Worm (Caenorhabditis elegans) whole organism, L1 larva: ENCODE measurements around the gene Y51H7C.41.

Experiments
- C04F5.9 ChIP-seq: sonication (generic microtip); optimal IDR thresholded peaks from 2 replicates; lab custom pipeline; 2016; ENCODE audit warnings: missing genetic modification characterization, missing compliant biosample characterization
- C34B4.2 ChIP-seq: sonication (generic microtip); optimal IDR thresholded peaks from 2 replicates; lab custom pipeline; 2017; ENCODE audit warnings: mild to moderate bottlenecking, missing genetic modification characterization, missing compliant biosample characterization
- F16B12.6 ChIP-seq: fragments of 150-350 bp; optimal IDR thresholded peaks from 2 replicates; lab custom pipeline; 2014; ENCODE audit warnings: missing biosample characterization, missing genetic modification characterization
- aha-1 ChIP-seq: fragments of 150-350 bp; optimal IDR thresholded peaks from 2 replicates; lab custom pipeline; 2014; ENCODE audit warnings: missing biosample characterization, missing genetic modification characterization
- aly-2 ChIP-seq: fragments of 150-350 bp; optimal IDR thresholded peaks from 2 replicates; lab custom pipeline; 2014; ENCODE audit warnings: missing biosample characterization, missing genetic modification characterization
- ama-1 ChIP-seq: fragments of 150-350 bp; optimal IDR thresholded peaks from 2 replicates; lab custom pipeline; 2014
- blmp-1 ChIP-seq: fragments of 150-350 bp; optimal IDR thresholded peaks from 2 replicates; lab custom pipeline; 2014; ENCODE audit warnings: missing biosample characterization, missing genetic modification characterization
- ceh-63 ChIP-seq: fragments of 200-800 bp; sonication (Bioruptor generic); optimal IDR thresholded peaks from 2 replicates; lab custom pipeline; 2018; ENCODE audit warnings: mild to moderate bottlenecking, missing genetic modification characterization, missing compliant biosample characterization
- ceh-8 ChIP-seq: fragments of 200-800 bp; sonication (Bioruptor generic); optimal IDR thresholded peaks from 2 replicates; lab custom pipeline; 2018; ENCODE audit warnings: mild to moderate bottlenecking, missing genetic modification characterization, moderate library complexity, missing compliant biosample characterization
- ceh-82 ChIP-seq, 3 experiments: fragments of 150-350 bp in 1 of 3; sonication (generic microtip) in 2 of 3; optimal IDR thresholded peaks; 2 replicates each; lab custom pipeline; 2014 to 2017; ENCODE audit warnings: missing biosample characterization in 3 of 3, missing genetic modification characterization in 3 of 3
- ceh-90 ChIP-seq: sonication (generic microtip); optimal IDR thresholded peaks from 2 replicates; lab custom pipeline; 2016; ENCODE audit warnings: missing genetic modification characterization, missing compliant biosample characterization
- ces-1 ChIP-seq: fragments of 150-350 bp; optimal IDR thresholded peaks from 2 replicates; lab custom pipeline; 2014; ENCODE audit warnings: missing biosample characterization, missing genetic modification reagents, missing genetic modification characterization
- dpl-1 ChIP-seq, 3 experiments: fragments of 150-350 bp in 2 of 3; sonication (generic microtip) in 1 of 3; optimal IDR thresholded peaks; 2 replicates each; lab custom pipeline; 2014 to 2017; ENCODE audit warnings: missing biosample characterization in 3 of 3, missing genetic modification characterization in 3 of 3, missing genetic modification reagents in 3 of 3
- fkh-4 ChIP-seq: sonication (generic microtip); optimal IDR thresholded peaks from 2 replicates; lab custom pipeline; 2016; ENCODE audit warnings: missing compliant biosample characterization, missing genetic modification characterization, borderline replicate concordance
- fkh-8 ChIP-seq: sonication (generic microtip); optimal IDR thresholded peaks from 2 replicates; lab custom pipeline; 2016; ENCODE audit warnings: mild to moderate bottlenecking, missing genetic modification characterization, missing compliant biosample characterization
- hlh-17 ChIP-seq: fragments of 200-800 bp; sonication (Bioruptor generic); optimal IDR thresholded peaks from 2 replicates; lab custom pipeline; 2018; ENCODE audit warnings: missing genetic modification characterization, mild to moderate bottlenecking, missing compliant biosample characterization, moderate library complexity, borderline replicate concordance
- hlh-4 ChIP-seq: sonication (generic microtip); optimal IDR thresholded peaks from 2 replicates; lab custom pipeline; 2016; ENCODE audit warnings: mild to moderate bottlenecking, missing genetic modification characterization, missing compliant biosample characterization
- irx-1 ChIP-seq: sonication (generic microtip); optimal IDR thresholded peaks from 2 replicates; lab custom pipeline; 2016; ENCODE audit warnings: missing genetic modification characterization, missing compliant biosample characterization
- isw-1 ChIP-seq: fragments of 200-800 bp; sonication (Bioruptor generic); IDR thresholded peaks from 2 replicates; pipeline ENCODE4 v1.3.6; 2022; ENCODE audit warnings: missing genetic modification characterization, missing compliant biosample characterization
- lin-13 ChIP-seq: fragments of 150-350 bp; optimal IDR thresholded peaks from 2 replicates; lab custom pipeline; 2014; ENCODE audit warnings: missing biosample characterization, missing genetic modification reagents, missing genetic modification characterization
- lin-35 ChIP-seq, 2 experiments: fragments of 150-350 bp; optimal IDR thresholded peaks; 2 replicates each; lab custom pipeline; 2014; ENCODE audit warnings: missing biosample characterization in 2 of 2, missing genetic modification characterization in 2 of 2, missing genetic modification reagents in 2 of 2
- lin-39 ChIP-seq: fragments of 150-350 bp; optimal IDR thresholded peaks from 2 replicates; lab custom pipeline; 2014; ENCODE audit warnings: missing biosample characterization, missing genetic modification reagents, missing genetic modification characterization
- lir-3 ChIP-seq: sonication (generic microtip); optimal IDR thresholded peaks from 2 replicates; lab custom pipeline; 2016; ENCODE audit warnings: mild to moderate bottlenecking, missing genetic modification characterization, moderate library complexity, missing compliant biosample characterization; ENCODE audit not compliant: poor library complexity
- mab-9 ChIP-seq: fragments of 200-800 bp; sonication (Bioruptor generic); IDR thresholded peaks from 2 replicates; pipeline ENCODE4 v1.3.6; 2022; ENCODE audit warnings: missing genetic modification reagents, missing genetic modification characterization, missing compliant biosample characterization
- mdl-1 ChIP-seq, 2 experiments: fragments of 150-350 bp; optimal IDR thresholded peaks; 2 replicates each; lab custom pipeline; 2014 to 2017; ENCODE audit warnings: missing biosample characterization in 2 of 2, missing genetic modification characterization in 2 of 2, inconsistent platforms in 1 of 2
- mef-2 ChIP-seq: fragments of 150-350 bp; optimal IDR thresholded peaks from 2 replicates; lab custom pipeline; 2014; ENCODE audit warnings: missing biosample characterization, missing genetic modification characterization
- mep-1 ChIP-seq: fragments of 150-350 bp; optimal IDR thresholded peaks from 2 replicates; lab custom pipeline; 2014; ENCODE audit warnings: missing biosample characterization, missing genetic modification characterization
- nhr-12 ChIP-seq: sonication (generic microtip); optimal IDR thresholded peaks from 2 replicates; lab custom pipeline; 2017; ENCODE audit warnings: missing biosample characterization, missing genetic modification characterization
- nhr-19 ChIP-seq: fragments of 200-800 bp; sonication (Bioruptor generic); conservative IDR thresholded peaks from 2 replicates; pipeline ENCODE4 v1.3.6; 2022; ENCODE audit warnings: missing genetic modification characterization, missing compliant biosample characterization
- nhr-20 ChIP-seq: sonication (generic microtip); optimal IDR thresholded peaks from 2 replicates; lab custom pipeline; 2016; ENCODE audit warnings: mild to moderate bottlenecking, missing genetic modification characterization, missing compliant biosample characterization
- nhr-237 ChIP-seq: fragments of 150-350 bp; optimal IDR thresholded peaks from 2 replicates; lab custom pipeline; 2014; ENCODE audit warnings: missing biosample characterization, missing genetic modification characterization
- nhr-28 ChIP-seq: fragments of 150-350 bp; optimal IDR thresholded peaks from 2 replicates; lab custom pipeline; 2014; ENCODE audit warnings: missing biosample characterization, missing genetic modification characterization
- nhr-47 ChIP-seq: sonication (generic microtip); optimal IDR thresholded peaks from 2 replicates; lab custom pipeline; 2016; ENCODE audit warnings: mild to moderate bottlenecking, missing genetic modification characterization, moderate library complexity, missing compliant biosample characterization
- nhr-71 ChIP-seq: sonication (generic microtip); optimal IDR thresholded peaks from 2 replicates; lab custom pipeline; 2016; ENCODE audit warnings: mild to moderate bottlenecking, missing genetic modification characterization, moderate library complexity, missing compliant biosample characterization
- nhr-76 ChIP-seq: sonication (generic microtip); optimal IDR thresholded peaks from 2 replicates; lab custom pipeline; 2017; ENCODE audit warnings: missing biosample characterization, missing genetic modification characterization
- nhr-77 ChIP-seq: fragments of 150-350 bp; optimal IDR thresholded peaks from 2 replicates; lab custom pipeline; 2014; ENCODE audit warnings: missing biosample characterization, missing genetic modification characterization
- nhr-84 ChIP-seq: sonication (generic microtip); optimal IDR thresholded peaks from 2 replicates; lab custom pipeline; 2017; ENCODE audit warnings: missing biosample characterization, missing genetic modification characterization
- nhr-90 ChIP-seq: sonication (generic microtip); optimal IDR thresholded peaks from 2 replicates; lab custom pipeline; 2016; ENCODE audit warnings: mild to moderate bottlenecking, missing genetic modification characterization, missing compliant biosample characterization; ENCODE audit not compliant: poor library complexity
- pax-3 ChIP-seq: fragments of 200-800 bp; sonication (Bioruptor generic); optimal IDR thresholded peaks from 2 replicates; lab custom pipeline; 2018; ENCODE audit warnings: mild to moderate bottlenecking, missing genetic modification characterization, moderate library complexity, missing compliant biosample characterization
- pqm-1 ChIP-seq: sonication (generic microtip); optimal IDR thresholded peaks from 3 replicates; lab custom pipeline; 2017; ENCODE audit warnings: missing biosample characterization, missing genetic modification characterization
- rnt-1 ChIP-seq: sonication (generic microtip); optimal IDR thresholded peaks from 2 replicates; lab custom pipeline; 2016; ENCODE audit warnings: mild to moderate bottlenecking, missing genetic modification characterization, moderate library complexity, missing compliant biosample characterization
- snpc-4 ChIP-seq: fragments of 150-350 bp; optimal IDR thresholded peaks from 2 replicates; lab custom pipeline; 2014; ENCODE audit warnings: missing biosample characterization, missing genetic modification characterization
- snu-23 ChIP-seq: sonication (generic microtip); optimal IDR thresholded peaks from 2 replicates; lab custom pipeline; 2016; ENCODE audit warnings: missing genetic modification characterization, missing compliant biosample characterization
- sptf-1 ChIP-seq: fragments of 150-350 bp; optimal IDR thresholded peaks from 2 replicates; lab custom pipeline; 2014; ENCODE audit warnings: missing biosample characterization, missing genetic modification characterization
- swsn-7 ChIP-seq: sonication (generic microtip); optimal IDR thresholded peaks from 2 replicates; lab custom pipeline; 2016; ENCODE audit warnings: missing genetic modification characterization, missing compliant biosample characterization
- tlp-1 ChIP-seq: fragments of 150-350 bp; optimal IDR thresholded peaks from 2 replicates; lab custom pipeline; 2014; ENCODE audit warnings: missing biosample characterization, missing genetic modification characterization
- unc-62 ChIP-seq: fragments of 150-350 bp; optimal IDR thresholded peaks from 2 replicates; lab custom pipeline; 2014; ENCODE audit warnings: missing biosample characterization, missing genetic modification reagents, missing genetic modification characterization
- unc-86 ChIP-seq: sonication (generic microtip); optimal IDR thresholded peaks from 2 replicates; lab custom pipeline; 2016; ENCODE audit warnings: missing genetic modification characterization, missing compliant biosample characterization
- unc-98 ChIP-seq: fragments of 200-800 bp; sonication (Bioruptor generic); IDR thresholded peaks from 2 replicates; pipeline ENCODE4 v1.3.6; 2022; ENCODE audit warnings: missing genetic modification characterization, missing compliant biosample characterization
- zag-1 ChIP-seq: fragments of 150-350 bp; optimal IDR thresholded peaks from 2 replicates; lab custom pipeline; 2014; ENCODE audit warnings: missing biosample characterization, missing genetic modification characterization
- zip-4 ChIP-seq: fragments of 200-800 bp; sonication (Bioruptor generic); optimal IDR thresholded peaks from 2 replicates; lab custom pipeline; 2018; ENCODE audit warnings: mild to moderate bottlenecking, missing genetic modification characterization, moderate library complexity, missing compliant biosample characterization
- ztf-4 ChIP-seq: fragments of 150-350 bp; optimal IDR thresholded peaks from 2 replicates; lab custom pipeline; 2014; ENCODE audit warnings: missing biosample characterization, missing genetic modification characterization

Y51H7C.41 gene

DNA sequence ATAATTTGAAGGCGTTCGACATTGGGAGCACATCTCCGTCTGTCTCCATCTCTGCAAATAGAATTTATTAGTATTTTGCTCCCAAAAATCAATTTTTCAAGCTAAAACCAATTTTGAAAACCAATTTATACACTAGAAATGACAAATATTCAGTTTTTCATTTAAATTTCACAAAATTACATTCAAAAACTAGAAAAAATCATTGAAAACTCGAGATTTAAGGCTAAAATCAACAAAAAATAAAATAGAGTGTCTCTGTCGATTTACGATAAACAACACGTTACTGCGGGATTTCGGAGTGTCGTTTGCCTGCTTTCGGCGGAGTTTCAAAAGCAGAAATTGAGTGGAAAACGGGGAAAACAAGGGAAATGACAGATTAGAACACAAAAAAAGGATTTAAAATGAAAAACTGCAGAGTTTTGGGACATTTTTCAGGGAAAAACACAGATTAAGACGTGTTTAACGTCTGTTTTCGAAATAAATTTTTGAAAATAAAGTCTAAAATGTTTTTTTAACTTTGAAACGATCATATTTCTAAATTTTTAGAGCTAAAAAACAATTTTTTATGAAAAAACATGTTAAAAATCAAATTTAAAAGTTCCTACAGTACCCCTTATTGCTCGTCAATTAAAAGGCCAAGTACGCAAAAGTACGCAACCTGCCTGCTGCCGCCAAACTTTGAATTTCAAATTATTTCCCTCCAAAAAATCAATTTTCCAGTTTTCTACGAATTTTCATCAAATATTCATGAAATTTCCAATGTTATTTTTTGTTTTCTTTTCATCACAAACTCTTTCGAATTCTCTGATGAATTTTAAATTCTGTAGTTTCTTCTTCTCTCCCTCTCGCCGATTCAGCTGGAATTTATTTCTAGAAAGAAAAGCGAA lies 34.6 kb downstream of the Y51H7C.41 start, which contains the start of gene nol-6 (continued):
- TF ChIP-seq mab-9 (no peak), ceh-90 (tag; lab: Kevin White, UChicago) (no peak), isw-1 (peak; percentile 39), lin-35 (GFP tag; optimal IDR thresholded peaks at IDR 0.05; lab: Kevin White, UChicago) (peak; percentile 87 to 96), ceh-82 (tag; optimal IDR thresholded peaks at IDR 0.05; lab: Kevin White, UChicago) (peak in 2 of 3 experiments; percentile 6 to 47), ama-1 (no peak), unc-86 (tag; lab: Kevin White, UChicago) (no peak), hlh-17 (GFP tag; lab: Kevin White, UChicago) (no peak), unc-62 (GFP tag; lab: Kevin White, UChicago) (no peak), ceh-8 (no peak), nhr-47 (tag; lab: Kevin White, UChicago) (no peak), aly-2 (no peak), mef-2 (tag; lab: Kevin White, UChicago) (no peak), pqm-1 (tag; lab: Kevin White, UChicago) (no peak), nhr-12 (tag; lab: Kevin White, UChicago) (no peak), nhr-20 (tag; lab: Kevin White, UChicago) (peak; percentile 67), C04F5.9 (no peak), zag-1 (tag; lab: Kevin White, UChicago) (no peak), zip-4 (GFP tag; lab: Kevin White, UChicago) (no peak), lir-3 (tag; lab: Kevin White, UChicago) (no peak), nhr-28 (tag; lab: Kevin White, UChicago) (no peak), rnt-1 (no peak), lin-13 (no peak), ces-1 (GFP tag; lab: Kevin White, UChicago) (no peak), hlh-4 (tag; lab: Kevin White, UChicago) (no peak), nhr-84 (no peak), nhr-76 (no peak), ceh-63 (GFP tag; lab: Kevin White, UChicago) (no peak), pax-3 (no peak), F16B12.6 (peak; percentile 46), irx-1 (tag; lab: Kevin White, UChicago) (no peak), C34B4.2 (tag; lab: Kevin White, UChicago) (no peak), nhr-77 (tag; lab: Kevin White, UChicago) (peak; percentile 9), nhr-71 (no peak), snpc-4 (tag; lab: Kevin White, UChicago) (no peak), nhr-237 (tag; lab: Kevin White, UChicago) (no peak), fkh-8 (tag; lab: Kevin White, UChicago) (no peak), mdl-1 (tag; optimal IDR thresholded peaks at IDR 0.05; lab: Kevin White, UChicago) (peak in 1 of 2 experiments; percentile 10), mep-1 (tag; lab: Kevin White, UChicago) (no peak), aha-1 (tag; lab: Kevin White, UChicago) (no peak), tlp-1 (tag; lab: Kevin White, UChicago) (no peak), unc-98 (GFP tag; lab: Robert Waterston, UW) (no peak), swsn-7 (tag; lab: Kevin White, UChicago) (peak; percentile 17), nhr-90 (tag; lab: Kevin White, UChicago) (peak; percentile 12), nhr-19 (no peak), ztf-4 (tag; lab: Kevin White, UChicago) (no peak), sptf-1 (no peak), snu-23 (peak; percentile 53), lin-39 (tag; lab: Kevin White, UChicago) (peak; percentile 23), blmp-1 (tag; lab: Kevin White, UChicago) (peak; percentile 30), fkh-4 (tag; lab: Kevin White, UChicago) (no peak), dpl-1 (GFP tag; optimal IDR thresholded peaks at IDR 0.05; lab: Kevin White, UChicago) (peak; percentile 82 to 94 (median 92))
